Fruit fly (Drosophila melanogaster) Kc167 (cell line): ENCODE results near the gene CG10333.

ENCODE experiments used
- Sin3A ChIP-seq: fragments of >200 bp; optimal IDR thresholded peaks from 2 replicates; lab custom pipeline; 2018; ENCODE audit warnings: missing external identifiers
- psq ChIP-seq: fragments of >200 bp; optimal IDR thresholded peaks from 2 replicates; lab custom pipeline; 2017; ENCODE audit warnings: missing external identifiers
- ttk ChIP-seq: sonication (Bioruptor generic); optimal IDR thresholded peaks from 2 replicates; lab custom pipeline; 2017; ENCODE audit warnings: missing external identifiers

dm6 chr2L:18632389-18632788 lies 25.8 kb downstream of the CG10333 start:
- TF ChIP-seq Sin3A (lab: Kevin White, UChicago) (no peak), psq (no peak), ttk (no peak)
